Fruit fly (Drosophila melanogaster): ENCODE data around the gene CG16790.

CG16790 gene

dm6 chr3R:9573812-9574587 is 4.0 kb upstream of the CG16790 start, which contains the start of gene CG9399 (continued):
- TF ChIP-seq CG1621 (tag; optimal IDR thresholded peaks at IDR 0.05) (peak; percentile 93), Hr39 (GFP tag; optimal IDR thresholded peaks at IDR 0.05) (peak; percentile 96), fkh (GFP tag; optimal IDR thresholded peaks at IDR 0.05) (peak; percentile 58), Eip78C (GFP tag) (peak; percentile 99), Gug (GFP tag; IDR thresholded peaks at IDR 0.05) (peak; percentile 97), Eip93F (GFP tag; optimal IDR thresholded peaks at IDR 0.05) (peak; percentile 98), CG3919 (GFP tag; optimal IDR thresholded peaks at IDR 0.05) (peak; percentile 98), CG8119 (GFP tag; IDR thresholded peaks at IDR 0.05) (peak; percentile 97), salr (GFP tag; optimal IDR thresholded peaks at IDR 0.05) (peak; percentile 95 to 98), Smox (GFP tag; optimal IDR thresholded peaks at IDR 0.05) (peak; percentile 98), CG34406 (GFP tag; optimal IDR thresholded peaks at IDR 0.05) (peak; percentile 97), net (GFP tag; optimal IDR thresholded peaks at IDR 0.05) (peak; percentile 97), CG31627 (GFP tag; optimal IDR thresholded peaks at IDR 0.05) (peak; percentile 97), CG9139 (GFP tag; optimal IDR thresholded peaks at IDR 0.05) (peak; percentile 91), ss (GFP tag; optimal IDR thresholded peaks at IDR 0.05) (peak; percentile 96 to 97), lz (GFP tag; optimal IDR thresholded peaks at IDR 0.05) (peak; percentile 98), CG6792 (GFP tag; optimal IDR thresholded peaks at IDR 0.05) (peak; percentile 97), Ets21C (GFP tag; optimal IDR thresholded peaks at IDR 0.05) (peak; percentile 93), CG11902 (GFP tag; optimal IDR thresholded peaks at IDR 0.05) (peak; percentile 93), Sox14 (GFP tag; optimal IDR thresholded peaks at IDR 0.05) (peak; percentile 96), dsx (GFP tag; optimal IDR thresholded peaks at IDR 0.05; ENCODE audit: poor library complexity, severe bottlenecking) (peak; percentile 95)

- TF ChIP-seq vri (GFP tag; optimal IDR thresholded peaks at IDR 0.05) (peak; percentile 61), fd85E (GFP tag; optimal IDR thresholded peaks at IDR 0.05) (no peak), eg (GFP tag; IDR thresholded peaks at IDR 0.05) (0 out of 3 replicates have a peak, but pooled peaks have one; percentile 23), CG1621 (tag; optimal IDR thresholded peaks at IDR 0.05) (peak; percentile 11)
These were observed 3.2 kb upstream of the CG16790 start for dm6 chr3R:9572929-9573811.

- TF ChIP-seq CG6792 (GFP tag; optimal IDR thresholded peaks at IDR 0.05) = no peak
- TF ChIP-seq Met (GFP tag; optimal IDR thresholded peaks at IDR 0.05) = no peak
- no peak for TF ChIP-seq CG6276 (GFP tag; optimal IDR thresholded peaks at IDR 0.05)
- TF ChIP-seq CG10631 (GFP tag; optimal IDR thresholded peaks at IDR 0.05) = no peak
- no peak for TF ChIP-seq CG7368 (GFP tag; optimal IDR thresholded peaks at IDR 0.05)
- no peak for TF ChIP-seq CG31627 (GFP tag; optimal IDR thresholded peaks at IDR 0.05)
- no peak for TF ChIP-seq Sox14 (GFP tag; optimal IDR thresholded peaks at IDR 0.05)
- no peak for TF ChIP-seq eg (GFP tag; IDR thresholded peaks at IDR 0.05)
- no peak for TF ChIP-seq ss (GFP tag; optimal IDR thresholded peaks at IDR 0.05)
- TF ChIP-seq topi (GFP tag; optimal IDR thresholded peaks at IDR 0.05) = no peak
- no peak for TF ChIP-seq Smox (GFP tag; optimal IDR thresholded peaks at IDR 0.05)
- no peak for TF ChIP-seq OdsH (GFP tag; optimal IDR thresholded peaks at IDR 0.05)
These were observed 1.5 kb upstream of the CG16790 start, which contains the start of gene CG9396 for dm6 chr3R:9571523-9571922. Gene CG9396, minus strand, starts transcription at chr3R:9571623.

- TF ChIP-seq fkh (GFP tag; optimal IDR thresholded peaks at IDR 0.05) (no peak), vri (GFP tag; optimal IDR thresholded peaks at IDR 0.05) (peak; percentile 80), CG6808 (GFP tag; optimal IDR thresholded peaks at IDR 0.05) (no peak), CG31627 (GFP tag; optimal IDR thresholded peaks at IDR 0.05) (no peak)
These were observed 643 bp upstream of the CG16790 start for dm6 chr3R:9570657-9571056.

All from whole organism, prepupa.